Fruit fly (Drosophila melanogaster) whole organism, larva: Measurements from ENCODE around the gene Snoo.

Experiments used
- noc ChIP-seq: fragments of 200-800 bp; sonication (Bioruptor generic); optimal IDR thresholded peaks from 3 replicates; lab custom pipeline; 2019; ENCODE audit warnings: missing biosample characterization, mild to moderate bottlenecking, missing genetic modification characterization, moderate library complexity

Gene Snoo

DNA sequence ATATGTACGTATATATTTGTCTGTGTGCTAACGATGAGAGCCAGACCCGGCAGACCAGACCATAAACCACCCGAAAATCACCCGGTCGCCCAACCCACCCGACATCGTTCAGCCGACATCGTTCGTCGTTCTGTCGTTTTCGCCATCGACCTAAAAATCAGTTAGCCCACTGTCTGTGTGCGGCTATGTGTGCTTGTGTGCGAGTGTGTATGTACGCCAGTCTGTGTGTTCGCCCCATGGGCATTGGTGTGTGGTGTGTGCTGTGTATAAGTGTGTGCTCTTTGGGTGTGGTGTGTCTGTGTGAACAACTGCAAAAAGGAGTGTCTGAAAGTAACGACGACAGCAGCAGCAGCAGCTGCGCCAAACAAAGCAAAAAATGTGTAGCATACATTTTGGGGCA is 50.8 kb downstream of the Snoo start:
- TF ChIP-seq noc (tag; lab: Kevin White, UChicago), result no peak

DNA sequence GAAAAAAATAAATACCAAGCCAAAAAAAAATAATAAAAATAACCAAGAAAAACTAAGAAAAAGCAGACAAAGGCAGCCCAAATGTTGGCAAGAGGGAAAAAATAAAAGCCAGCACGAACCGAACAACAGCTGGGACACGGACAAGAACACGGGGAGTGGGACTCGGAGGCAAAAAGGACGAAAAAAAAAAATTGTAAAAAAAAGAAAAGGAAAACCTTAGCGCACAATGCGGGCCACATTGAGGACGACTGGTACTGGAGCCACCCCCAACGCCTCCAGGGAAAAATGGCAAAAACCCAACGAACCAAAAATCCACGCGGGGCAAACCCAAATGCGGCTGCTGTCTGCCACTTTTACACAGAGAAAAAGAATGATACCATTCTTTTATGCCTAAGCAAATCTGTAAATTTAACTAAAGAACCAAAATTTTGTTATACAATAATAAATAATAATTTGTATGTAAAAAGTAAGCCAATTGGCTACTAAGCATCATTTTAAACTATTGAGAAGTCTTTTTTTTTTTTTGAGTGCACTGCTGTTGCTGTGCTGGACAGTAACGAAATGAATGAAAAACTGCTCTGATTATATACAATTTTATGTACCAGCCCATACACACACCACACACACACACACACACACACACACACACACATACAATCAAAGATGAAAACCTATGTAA is 51.8 kb downstream of the Snoo start:
- peak; percentile 9 for TF ChIP-seq noc (tag; lab: Kevin White, UChicago)

DNA sequence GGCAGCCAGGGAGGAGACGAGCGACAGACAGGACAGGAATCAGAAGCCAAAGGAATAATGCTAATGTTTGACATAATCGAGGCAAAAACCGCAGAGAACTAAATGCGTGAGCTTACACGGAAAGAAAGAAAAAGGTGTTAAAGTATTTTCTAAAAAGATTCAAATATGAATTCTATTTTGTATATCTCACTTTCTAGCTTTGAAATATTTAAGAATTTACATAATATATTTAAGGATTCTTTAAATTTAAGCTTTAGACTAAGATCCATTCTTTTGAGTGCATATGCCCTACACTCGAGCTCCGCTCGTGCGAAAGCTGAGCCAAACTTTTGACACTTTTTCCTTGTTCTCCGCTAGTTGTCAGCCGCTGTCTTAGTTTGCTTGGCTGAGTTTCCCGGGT is 52.8 kb downstream of the Snoo start:
- no peak for TF ChIP-seq noc (tag; lab: Kevin White, UChicago)

DNA sequence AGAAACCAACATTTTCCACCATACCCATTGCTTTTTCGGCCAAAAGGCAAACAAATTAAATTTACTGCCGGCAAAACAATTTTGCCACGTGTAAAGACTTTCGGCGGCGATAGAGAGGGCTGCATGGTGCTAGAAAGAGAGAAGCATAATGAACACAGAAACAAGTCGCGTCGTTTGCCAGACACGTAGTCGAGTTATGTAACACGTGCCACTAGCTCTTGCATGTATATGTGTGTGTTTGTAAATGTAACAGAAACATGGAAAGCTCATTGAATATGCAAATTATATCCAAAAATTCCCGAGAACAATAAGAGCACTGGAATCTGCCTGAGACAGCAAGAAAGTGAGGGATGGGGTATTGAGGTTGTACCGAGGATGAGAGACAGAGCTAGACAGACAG is 53.3 kb downstream of the Snoo start:
- no peak for TF ChIP-seq noc (tag; lab: Kevin White, UChicago)

DNA sequence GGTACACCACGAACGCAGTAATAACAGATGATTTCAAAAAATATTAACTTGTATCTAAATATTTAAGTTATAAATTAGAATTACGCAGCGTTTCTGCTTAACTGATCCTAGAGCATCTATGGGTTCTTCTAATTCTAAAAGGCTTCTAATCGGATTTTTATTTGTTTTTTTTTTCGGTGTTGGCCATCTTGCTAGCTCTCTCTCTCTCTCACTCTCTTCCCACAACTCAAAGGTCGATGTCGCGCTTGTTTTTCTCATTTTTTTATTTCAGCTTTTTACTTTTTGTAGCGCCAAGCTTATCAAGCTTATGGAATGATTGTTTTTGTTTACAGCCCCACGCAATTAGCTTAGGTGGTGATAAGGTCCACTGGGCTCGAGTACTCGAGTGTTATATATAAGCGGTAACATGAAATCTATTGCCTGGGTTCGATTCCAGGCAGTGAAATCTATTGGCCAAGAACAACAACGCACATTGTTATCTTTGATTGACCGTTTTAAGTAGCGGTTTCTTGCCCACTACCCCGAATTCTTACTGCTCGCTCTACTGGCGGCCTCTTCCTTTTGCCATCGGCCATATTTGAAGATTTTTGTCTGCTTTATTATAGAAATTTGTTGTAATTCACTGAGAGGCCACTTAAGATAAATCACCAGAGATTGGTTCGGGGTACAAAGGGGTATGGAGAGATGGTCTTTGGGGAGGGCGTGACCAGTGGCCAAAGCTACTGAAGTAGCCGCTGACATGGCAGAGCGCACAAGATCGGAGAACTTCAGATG is 57.5 kb downstream of the Snoo start:
- peak; percentile 68 for TF ChIP-seq noc (tag; lab: Kevin White, UChicago)

DNA sequence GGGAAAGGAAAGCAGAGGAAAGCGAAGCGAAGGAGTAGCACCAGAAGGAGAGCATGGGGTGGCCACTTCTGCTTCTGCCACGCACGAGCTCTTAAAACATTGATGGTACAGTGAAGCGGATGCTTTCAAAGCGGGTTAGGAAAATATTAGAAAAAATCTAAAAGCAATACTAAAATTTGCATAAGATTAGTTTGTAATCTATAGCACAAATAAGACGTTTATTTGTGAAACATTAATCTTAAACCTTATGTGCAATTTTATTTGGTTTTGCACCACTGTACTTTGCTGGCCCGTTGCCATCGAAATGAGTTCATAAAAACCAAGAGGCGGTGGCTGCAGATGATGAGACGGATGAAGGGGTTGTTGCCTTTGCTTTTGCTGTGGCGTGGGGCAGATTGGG is 58.6 kb downstream of the Snoo start:
- peak; percentile 61 for TF ChIP-seq noc (tag; lab: Kevin White, UChicago)

DNA sequence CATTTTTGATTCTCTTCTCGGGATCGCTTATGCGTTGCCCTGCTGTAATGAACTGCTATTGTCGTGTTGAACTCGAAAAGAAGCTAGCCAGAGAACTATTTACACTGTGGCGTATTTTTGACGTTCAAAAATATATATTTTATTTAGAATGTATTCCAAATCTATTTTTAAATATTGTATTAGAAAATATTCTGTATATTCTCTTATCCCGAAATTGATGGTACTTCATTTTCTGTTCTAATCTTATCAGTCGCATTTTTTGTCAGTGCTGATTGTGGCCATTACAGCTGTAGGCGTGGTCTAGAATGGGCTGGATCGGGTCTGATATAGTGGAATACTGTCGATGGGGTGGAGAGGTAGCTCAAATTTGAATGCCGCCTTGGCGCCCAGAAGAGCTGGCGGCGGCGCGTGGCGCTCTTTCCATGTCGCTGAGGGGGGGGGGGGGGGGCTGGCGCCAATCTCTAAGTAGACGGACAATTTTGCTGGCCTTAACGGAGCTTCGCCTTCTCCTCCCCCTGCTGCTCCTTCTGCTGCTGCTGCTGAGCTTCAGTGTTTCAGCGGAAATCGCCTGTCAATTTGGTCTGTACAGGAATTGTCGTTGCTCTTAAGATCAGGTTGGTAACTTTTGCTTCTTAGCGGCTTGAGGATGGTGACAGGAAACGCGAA is 60.2 kb downstream of the Snoo start:
- TF ChIP-seq noc (tag; lab: Kevin White, UChicago), result no peak

DNA sequence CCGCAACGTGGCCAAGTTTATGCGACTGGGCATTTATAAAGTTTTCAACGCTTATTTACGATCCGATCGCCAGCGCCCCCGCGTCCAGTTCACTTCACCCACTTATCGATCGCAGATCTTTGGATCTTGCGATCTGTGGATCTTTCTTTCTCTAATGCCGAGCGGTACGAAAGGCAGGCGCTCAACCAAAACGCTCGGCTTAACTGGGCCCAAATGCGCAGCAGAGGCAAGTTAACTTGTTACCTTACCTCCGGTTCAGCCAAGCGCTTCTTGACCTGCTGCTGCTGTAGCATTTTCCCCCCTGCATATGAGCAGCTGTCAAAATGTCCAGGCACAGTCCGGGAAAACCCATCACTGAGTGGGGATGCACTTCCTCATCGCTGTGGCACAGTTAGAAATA is 61.9 kb downstream of the Snoo start:
- no peak for TF ChIP-seq noc (tag; lab: Kevin White, UChicago)

DNA sequence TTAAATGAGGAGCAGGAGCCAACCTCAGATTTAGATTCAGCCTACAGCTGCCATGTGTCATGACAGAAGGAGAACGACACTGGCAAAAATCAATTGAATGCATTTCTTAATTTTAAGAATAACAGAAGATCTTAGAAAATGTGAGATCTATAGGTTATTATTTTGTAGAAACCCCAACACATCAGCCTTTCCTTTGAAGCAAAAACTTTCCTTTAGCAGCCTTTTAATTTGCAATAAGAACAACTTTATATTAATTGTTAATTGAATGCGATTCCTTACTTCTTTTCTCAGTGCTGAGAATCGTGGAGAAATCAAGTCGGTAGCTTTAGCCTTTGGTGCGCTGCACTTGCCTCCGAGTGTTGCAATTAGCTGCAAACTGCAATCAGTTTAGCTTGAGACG is 63.4 kb downstream of the Snoo start:
- no peak for TF ChIP-seq noc (tag; lab: Kevin White, UChicago)

DNA sequence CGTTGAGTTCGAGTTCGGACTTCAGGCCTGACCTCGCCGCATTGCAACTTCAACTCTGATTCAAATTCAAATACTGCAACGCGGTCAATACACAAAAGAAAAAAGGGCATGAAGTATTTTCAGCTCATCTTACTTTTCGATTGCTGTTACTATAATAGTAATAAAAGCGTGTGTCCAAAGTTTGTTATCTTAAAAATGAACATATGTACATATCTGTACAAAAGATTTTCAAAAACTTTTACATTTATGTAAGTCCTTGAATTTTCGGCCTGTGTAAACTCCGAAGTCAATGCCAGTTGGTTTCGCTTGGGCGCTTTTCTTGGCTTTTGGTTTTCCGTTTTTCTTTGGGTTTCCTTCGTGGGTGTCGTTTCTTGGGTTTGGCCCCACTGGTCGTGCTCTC is 65.2 kb downstream of the Snoo start:
- TF ChIP-seq noc (tag; lab: Kevin White, UChicago), result no peak

DNA sequence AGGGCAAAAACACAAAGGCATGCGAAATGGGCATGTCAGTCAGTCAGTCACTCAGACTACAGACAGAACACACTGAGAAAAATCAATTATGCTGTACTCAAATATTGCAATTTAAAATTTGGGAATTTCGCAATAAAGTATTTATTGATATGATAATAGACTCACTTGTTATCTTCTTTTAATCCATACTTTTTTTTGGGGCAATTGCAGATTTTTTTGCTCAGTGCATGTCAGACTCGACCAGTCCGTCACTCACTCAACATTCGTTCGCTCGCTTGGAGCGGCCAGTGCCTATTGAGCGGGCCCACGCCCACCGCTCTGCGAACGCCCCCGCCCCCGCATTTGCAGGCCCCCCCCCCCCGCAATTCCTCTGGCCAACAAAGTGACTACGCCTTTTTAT is 67.6 kb downstream of the Snoo start:
- peak; percentile 41 for TF ChIP-seq noc (tag; lab: Kevin White, UChicago)

DNA sequence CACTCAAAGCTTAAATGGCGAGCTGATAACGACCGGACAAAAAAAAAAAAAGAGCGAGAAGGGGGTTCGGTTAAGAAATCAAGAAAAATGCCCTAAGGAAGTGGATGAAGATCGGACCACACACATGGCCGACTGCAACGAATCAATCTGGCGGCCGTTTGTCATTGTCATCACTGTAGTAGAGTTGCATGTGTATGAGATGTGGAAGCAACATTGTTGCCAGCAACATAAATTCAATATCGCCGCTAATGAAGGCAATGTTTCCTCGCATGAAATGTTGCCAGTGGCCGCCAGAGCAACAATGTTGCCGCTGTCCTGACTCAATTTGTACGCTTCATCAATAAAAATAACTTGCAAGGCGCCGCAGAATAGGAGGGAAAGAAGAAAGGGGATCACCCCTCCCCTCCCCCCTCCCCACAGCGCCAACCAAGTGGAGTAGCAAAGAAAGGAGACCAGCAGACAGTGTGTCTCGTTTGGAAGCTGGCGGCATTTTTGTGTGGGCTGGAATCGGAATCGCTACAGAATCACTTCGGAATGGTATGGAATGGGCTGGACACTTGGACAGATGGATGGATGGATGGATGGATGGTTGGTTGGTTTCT is 68.9 kb downstream of the Snoo start:
- TF ChIP-seq noc (tag; lab: Kevin White, UChicago), result no peak

DNA sequence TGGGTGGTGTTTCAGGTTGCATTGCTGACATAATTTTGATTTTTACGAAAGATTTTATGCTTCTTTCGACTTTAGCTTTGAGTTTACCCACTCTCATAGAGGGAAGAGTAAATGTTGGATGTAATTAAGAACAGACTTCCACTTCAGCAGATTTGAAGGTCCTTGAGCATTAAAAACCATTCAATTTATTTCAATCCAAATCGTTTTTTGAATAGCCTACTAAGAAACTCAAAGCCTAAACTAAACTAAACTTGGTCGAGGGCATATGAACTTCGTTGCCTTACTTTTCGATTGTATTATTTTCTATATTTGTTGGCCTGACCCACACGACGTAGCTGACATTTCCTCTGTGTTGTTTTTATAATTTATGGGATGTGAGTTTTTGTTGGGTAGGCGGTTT is 71.1 kb downstream of the Snoo start:
- TF ChIP-seq noc (tag; lab: Kevin White, UChicago), result no peak

DNA sequence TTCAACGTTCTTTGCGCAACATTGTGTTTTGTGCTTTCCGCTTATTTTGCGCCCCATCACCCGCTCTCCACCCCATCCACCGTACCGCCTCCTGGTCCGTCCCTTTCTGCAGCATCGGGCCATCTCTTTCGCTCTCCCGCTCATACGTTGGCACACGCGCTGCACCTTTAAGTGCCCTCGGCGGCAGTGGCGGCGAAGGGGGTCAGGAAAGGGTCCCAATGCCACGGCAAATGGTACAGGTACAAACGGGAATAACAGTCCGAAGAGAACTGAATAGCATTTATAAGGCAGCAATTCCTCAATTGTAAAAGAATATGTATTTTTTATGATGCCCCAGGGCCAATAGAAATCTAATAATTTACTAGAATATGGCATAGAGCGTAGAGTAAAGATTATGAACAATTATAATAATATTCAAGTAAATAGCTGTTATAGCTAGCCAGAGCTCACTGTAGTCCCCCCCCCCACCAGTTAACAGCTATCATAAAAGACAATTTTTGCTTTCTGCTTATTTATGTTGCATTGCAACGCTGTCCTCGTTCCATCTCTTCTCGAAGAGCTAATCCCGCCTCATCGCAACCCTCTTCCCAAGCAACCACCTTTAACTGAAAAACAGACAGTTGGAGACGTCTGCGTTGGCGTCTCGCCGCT is 72.7 kb downstream of the Snoo start:
- TF ChIP-seq noc (tag; lab: Kevin White, UChicago), result no peak

DNA sequence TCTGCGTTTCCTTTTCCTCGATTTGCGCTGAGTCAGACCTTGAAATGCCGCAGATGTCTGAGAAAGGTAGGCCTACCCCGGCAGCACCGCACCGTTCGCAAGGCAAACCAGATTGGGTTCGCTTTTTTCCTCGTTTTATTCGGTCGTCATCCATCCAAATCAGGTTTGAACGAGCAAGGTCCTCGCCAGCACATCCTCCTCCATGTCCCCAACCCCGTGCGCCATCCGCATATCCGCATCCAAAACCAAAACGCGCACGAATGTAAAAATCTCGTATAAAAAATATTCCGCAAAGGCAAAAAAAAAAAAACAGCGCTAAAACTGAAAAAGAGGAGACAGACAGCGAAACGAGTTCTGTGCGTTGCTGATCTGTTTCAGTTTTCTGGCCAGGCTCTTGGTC is 74.1 kb downstream of the Snoo start:
- TF ChIP-seq noc (tag; lab: Kevin White, UChicago), result no peak
